Fruit fly (Drosophila melanogaster): ENCODE results near the gene brk.

brk gene

dm6 chrX:7302329-7302728, 5.4 kb upstream of the brk start (continued):
- TF ChIP-seq Blimp-1 (GFP tag; optimal IDR thresholded peaks at IDR 0.05) (peak; percentile 45), nmo (GFP tag; optimal IDR thresholded peaks at IDR 0.05) (peak; percentile 5), esg (GFP tag; conservative IDR thresholded peaks at IDR 0.05) (peak; percentile 14; the same call in 1 of the 2 replicates), knrl (GFP tag; IDR thresholded peaks at IDR 0.05; ENCODE audit: partially characterized antibody) (no peak), tgo (GFP tag; IDR thresholded peaks at IDR 0.05) (peak; percentile 37; the same call in 2 of the 3 replicates), CG6654 (GFP tag; optimal IDR thresholded peaks at IDR 0.05) (no peak), fd96Cb (tag; optimal IDR thresholded peaks at IDR 0.05) (peak; percentile 50), CG1024 (GFP tag; IDR thresholded peaks at IDR 0.05) (0 out of 2 replicates have a peak, but pooled peaks have one; percentile 33), CG7839 (tag; optimal IDR thresholded peaks at IDR 0.05) (peak; percentile 28), Lim3 (GFP tag; IDR thresholded peaks at IDR 0.05) (no peak), ap (GFP tag; IDR thresholded peaks at IDR 0.05) (0 out of 2 replicates have a peak, but pooled peaks have one; percentile 18), row (GFP tag; IDR thresholded peaks at IDR 0.05) (peak; percentile 55), CG1792 (GFP tag; optimal IDR thresholded peaks at IDR 0.05) (no peak), CG15601 (tag; optimal IDR thresholded peaks at IDR 0.05) (peak; percentile 53), CG12071 (GFP tag; optimal IDR thresholded peaks at IDR 0.05) (no peak), CG16813 (GFP tag; IDR thresholded peaks at IDR 0.05; ENCODE audit: partially characterized antibody) (no peak), CG11695 (GFP tag; IDR thresholded peaks at IDR 0.05) (0 out of 3 replicates have a peak, but pooled peaks have one; percentile 9), ken (GFP tag; IDR thresholded peaks at IDR 0.05) (peak; percentile 65), zf30C (GFP tag; optimal IDR thresholded peaks at IDR 0.05) (peak; percentile 16), CG4424 (GFP tag; optimal IDR thresholded peaks at IDR 0.05) (peak; percentile 49), Dp (GFP tag; optimal IDR thresholded peaks at IDR 0.05) (no peak), nom (GFP tag; optimal IDR thresholded peaks at IDR 0.05) (peak; percentile 87), D (optimal IDR thresholded peaks at IDR 0.05) (no peak), D (GFP tag; optimal IDR thresholded peaks at IDR 0.05) (peak; percentile 22), Sox102F (GFP tag; optimal IDR thresholded peaks at IDR 0.05) (peak; percentile 43), ci (GFP tag; IDR thresholded peaks at IDR 0.05) (0 out of 3 replicates have a peak, but pooled peaks have one; percentile 42), NK7.1 (GFP tag; optimal IDR thresholded peaks at IDR 0.05) (no peak), corto (GFP tag; optimal IDR thresholded peaks at IDR 0.05) (peak; percentile 68), CG9727 (GFP tag; optimal IDR thresholded peaks at IDR 0.05) (peak; percentile 36), CG8388 (GFP tag; optimal IDR thresholded peaks at IDR 0.05) (peak; percentile 51), Aef1 (GFP tag; IDR thresholded peaks at IDR 0.05) (0 out of 3 replicates have a peak, but pooled peaks have one; percentile 15), hth (optimal IDR thresholded peaks at IDR 0.05) (no peak), Atf-2 (GFP tag; optimal IDR thresholded peaks at IDR 0.05) (no peak), Vsx1 (GFP tag; optimal IDR thresholded peaks at IDR 0.05) (no peak), CG17328 (GFP tag; IDR thresholded peaks at IDR 0.05) (peak; percentile 42; the same call in 1 of the 2 replicates), CG3163 (GFP tag; optimal IDR thresholded peaks at IDR 0.05) (no peak), C15 (GFP tag; IDR thresholded peaks at IDR 0.05) (no peak), PHDP (tag; optimal IDR thresholded peaks at IDR 0.05) (peak; percentile 1), gfzf (GFP tag; optimal IDR thresholded peaks at IDR 0.05) (no peak), pum (GFP tag; optimal IDR thresholded peaks at IDR 0.05) (peak; percentile 24), CG6689 (GFP tag; IDR thresholded peaks at IDR 0.05) (peak; percentile 54; the same call in 1 of the 2 replicates), HLH3B (GFP tag; IDR thresholded peaks at IDR 0.05) (peak; percentile 33; the same call in 1 of the 2 replicates), sens-2 (GFP tag; IDR thresholded peaks at IDR 0.05) (0 out of 2 replicates have a peak, but pooled peaks have one; percentile 19), dmrt11E (tag; optimal IDR thresholded peaks at IDR 0.05) (peak; percentile 62), Oli (tag; optimal IDR thresholded peaks at IDR 0.05) (peak; percentile 22), CG2116 (GFP tag; optimal IDR thresholded peaks at IDR 0.05) (no peak), luna (GFP tag; optimal IDR thresholded peaks at IDR 0.05) (no peak), Eip74EF (GFP tag; optimal IDR thresholded peaks at IDR 0.05) (peak in 1 of 2 experiments; percentile 9), CHES-1-like (GFP tag; optimal IDR thresholded peaks at IDR 0.05) (no peak), Spps (tag; optimal IDR thresholded peaks at IDR 0.05) (peak; percentile 29)
